Fruit fly (Drosophila melanogaster) whole organism, prepupa: ENCODE data around the gene CG43082.

Source experiments
- Blimp-1 ChIP-seq: fragments of 200-800 bp; sonication (Bioruptor generic); optimal IDR thresholded peaks from 3 replicates; lab custom pipeline; 2017; ENCODE audit warnings: missing biosample characterization, missing genetic modification characterization, mild to moderate bottlenecking, moderate library complexity, missing genetic modification reagents
- CG10669 ChIP-seq: fragments of 200-800 bp; sonication (Bioruptor generic); optimal IDR thresholded peaks from 3 replicates; lab custom pipeline; 2018; ENCODE audit warnings: missing biosample characterization, mild to moderate bottlenecking, missing genetic modification characterization, moderate library complexity
- CG11294 ChIP-seq: fragments of 200-800 bp; sonication (Bioruptor generic); IDR thresholded peaks from 2 replicates; pipeline ENCODE4 v1.3.6; 2022; ENCODE audit warnings: missing biosample characterization, missing genetic modification characterization
- CG11762 ChIP-seq: fragments of 200-800 bp; sonication (Bioruptor generic); optimal IDR thresholded peaks from 3 replicates; lab custom pipeline; 2016; ENCODE audit warnings: missing biosample characterization, missing genetic modification characterization; ENCODE audit not compliant: insufficient read depth
- CG11902 ChIP-seq: fragments of 200-800 bp; sonication (Bioruptor generic); optimal IDR thresholded peaks from 3 replicates; lab custom pipeline; 2016; ENCODE audit warnings: missing biosample characterization, missing genetic modification characterization
- CG15336 ChIP-seq: fragments of 200-800 bp; sonication (Bioruptor generic); IDR thresholded peaks from 2 replicates; pipeline ENCODE4 v1.3.6; 2022; ENCODE audit warnings: missing biosample characterization, missing genetic modification characterization
- CG1621 ChIP-seq: fragments of 200-800 bp; sonication (Bioruptor generic); optimal IDR thresholded peaks from 3 replicates; lab custom pipeline; 2018; ENCODE audit warnings: missing biosample characterization, mild to moderate bottlenecking, missing genetic modification characterization
- CG16779 ChIP-seq: fragments of 200-800 bp; sonication (Bioruptor generic); optimal IDR thresholded peaks from 3 replicates; lab custom pipeline; 2017; ENCODE audit warnings: missing biosample characterization, mild to moderate bottlenecking, missing genetic modification characterization
- CG3032 ChIP-seq: fragments of 200-800 bp; optimal IDR thresholded peaks from 2 replicates; lab custom pipeline; 2019; ENCODE audit warnings: missing biosample characterization, mild to moderate bottlenecking, missing genetic modification characterization, moderate library complexity
- CG31627 ChIP-seq: fragments of 200-800 bp; sonication (Bioruptor generic); optimal IDR thresholded peaks from 3 replicates; lab custom pipeline; 2016; ENCODE audit warnings: missing biosample characterization, missing genetic modification characterization
- CG32006 ChIP-seq: fragments of 200-800 bp; sonication (Bioruptor generic); optimal IDR thresholded peaks from 3 replicates; lab custom pipeline; 2017; ENCODE audit warnings: missing biosample characterization, mild to moderate bottlenecking, missing genetic modification characterization
- CG34406 ChIP-seq: fragments of 200-800 bp; sonication (Bioruptor generic); optimal IDR thresholded peaks from 3 replicates; lab custom pipeline; 2016; ENCODE audit warnings: missing biosample characterization, missing genetic modification characterization
- CG3919 ChIP-seq: fragments of 200-800 bp; sonication (Bioruptor generic); optimal IDR thresholded peaks from 3 replicates; lab custom pipeline; 2016; ENCODE audit warnings: missing biosample characterization, missing genetic modification characterization
- CG4318 ChIP-seq: fragments of 200-800 bp; sonication (Bioruptor generic); optimal IDR thresholded peaks from 3 replicates; lab custom pipeline; 2017; ENCODE audit warnings: missing biosample characterization, mild to moderate bottlenecking, missing genetic modification characterization
- CG6163 ChIP-seq: fragments of 200-800 bp; sonication (Bioruptor generic); IDR thresholded peaks from 3 replicates; pipeline ENCODE4 v1.3.6; 2022; ENCODE audit warnings: missing biosample characterization, missing genetic modification characterization
- CG6792 ChIP-seq: fragments of 200-800 bp; sonication (Bioruptor generic); optimal IDR thresholded peaks from 3 replicates; lab custom pipeline; 2016; ENCODE audit warnings: missing biosample characterization, missing genetic modification characterization
- CG6808 ChIP-seq: fragments of 200-800 bp; sonication (Bioruptor generic); optimal IDR thresholded peaks from 3 replicates; lab custom pipeline; 2017; ENCODE audit warnings: missing biosample characterization, missing genetic modification characterization, mild to moderate bottlenecking, moderate library complexity, missing genetic modification reagents
- CG6854 ChIP-seq: fragments of 200-800 bp; sonication (Bioruptor generic); optimal IDR thresholded peaks from 2 replicates; lab custom pipeline; 2017; ENCODE audit warnings: missing biosample characterization, mild to moderate bottlenecking, missing genetic modification characterization
- CG7368 ChIP-seq: fragments of 200-800 bp; sonication (Bioruptor generic); optimal IDR thresholded peaks from 3 replicates; lab custom pipeline; 2016; ENCODE audit warnings: missing biosample characterization, missing genetic modification characterization
- CG8119 ChIP-seq: fragments of 200-800 bp; sonication (Bioruptor generic); IDR thresholded peaks from 3 replicates; pipeline ENCODE4 v1.3.6; 2022; ENCODE audit warnings: missing biosample characterization, missing genetic modification characterization
- CG8632 ChIP-seq: fragments of 200-800 bp; sonication (Bioruptor generic); optimal IDR thresholded peaks from 3 replicates; lab custom pipeline; 2016; ENCODE audit warnings: missing biosample characterization, missing genetic modification characterization
- CG9139 ChIP-seq: fragments of 200-800 bp; sonication (Bioruptor generic); optimal IDR thresholded peaks from 3 replicates; lab custom pipeline; 2017; ENCODE audit warnings: missing biosample characterization, mild to moderate bottlenecking, missing genetic modification characterization
- Eip75B ChIP-seq: fragments of 200-800 bp; sonication (Bioruptor generic); optimal IDR thresholded peaks from 3 replicates; lab custom pipeline; 2016; ENCODE audit warnings: missing biosample characterization, missing genetic modification characterization
- Eip78C ChIP-seq: fragments of 200-800 bp; sonication (Bioruptor generic); peaks from one replicate; lab custom pipeline; 2016; ENCODE audit warnings: missing biosample characterization, missing genetic modification characterization
- Eip93F ChIP-seq: fragments of 200-800 bp; sonication (Bioruptor generic); optimal IDR thresholded peaks from 2 replicates; lab custom pipeline; 2016; ENCODE audit warnings: missing biosample characterization, mild to moderate bottlenecking, missing genetic modification characterization
- Ets21C ChIP-seq: fragments of 200-800 bp; sonication (Bioruptor generic); optimal IDR thresholded peaks from 3 replicates; lab custom pipeline; 2016; ENCODE audit warnings: missing biosample characterization, missing genetic modification characterization
- Ets96B ChIP-seq: fragments of 200-800 bp; optimal IDR thresholded peaks from 2 replicates; lab custom pipeline; 2019; ENCODE audit warnings: missing biosample characterization, mild to moderate bottlenecking, missing genetic modification characterization, moderate library complexity
- Gug ChIP-seq: fragments of 200-800 bp; sonication (Bioruptor generic); IDR thresholded peaks from 2 replicates; pipeline ENCODE4 v1.3.6; 2022; ENCODE audit warnings: missing biosample characterization, missing genetic modification characterization
- Hr38 ChIP-seq: sonication (Bioruptor generic); optimal IDR thresholded peaks from 2 replicates; lab custom pipeline; 2016; ENCODE audit warnings: missing biosample characterization, missing genetic modification characterization
- Hr39 ChIP-seq: fragments of 200-800 bp; sonication (Bioruptor generic); optimal IDR thresholded peaks from 2 replicates; lab custom pipeline; 2016; ENCODE audit warnings: missing biosample characterization, missing genetic modification characterization
- Hr4 ChIP-seq: fragments of 200-800 bp; sonication (Bioruptor generic); optimal IDR thresholded peaks from 3 replicates; lab custom pipeline; 2016; ENCODE audit warnings: missing biosample characterization, missing genetic modification characterization
- Lpt ChIP-seq: fragments of 200-800 bp; sonication (Bioruptor generic); optimal IDR thresholded peaks from 3 replicates; lab custom pipeline; 2016; ENCODE audit warnings: missing biosample characterization, missing genetic modification characterization
- Met ChIP-seq: fragments of 200-800 bp; sonication (Bioruptor generic); optimal IDR thresholded peaks from 3 replicates; lab custom pipeline; 2016; ENCODE audit warnings: missing biosample characterization, missing genetic modification characterization
- OdsH ChIP-seq: fragments of 200-800 bp; sonication (Bioruptor generic); optimal IDR thresholded peaks from 3 replicates; lab custom pipeline; 2016; ENCODE audit warnings: missing biosample characterization, missing genetic modification characterization
- Smox ChIP-seq: fragments of 200-800 bp; sonication (Bioruptor generic); optimal IDR thresholded peaks from 3 replicates; lab custom pipeline; 2016; ENCODE audit warnings: missing biosample characterization, missing genetic modification characterization
- Sox102F ChIP-seq: fragments of 200-800 bp; sonication (Bioruptor generic); optimal IDR thresholded peaks from 2 replicates; lab custom pipeline; 2016; ENCODE audit warnings: missing biosample characterization, mild to moderate bottlenecking, missing genetic modification characterization
- Sox14 ChIP-seq: fragments of 200-800 bp; sonication (Bioruptor generic); optimal IDR thresholded peaks from 3 replicates; lab custom pipeline; 2016; ENCODE audit warnings: missing biosample characterization, missing genetic modification characterization
- Sox15 ChIP-seq: fragments of 200-800 bp; sonication (Bioruptor generic); optimal IDR thresholded peaks from 3 replicates; lab custom pipeline; 2016; ENCODE audit warnings: missing biosample characterization, missing genetic modification characterization
- achi ChIP-seq: fragments of 200-800 bp; sonication (Bioruptor generic); optimal IDR thresholded peaks from 3 replicates; lab custom pipeline; 2016; ENCODE audit warnings: missing biosample characterization, missing genetic modification characterization
- acj6 ChIP-seq: fragments of 200-800 bp; sonication (Bioruptor generic); optimal IDR thresholded peaks from 3 replicates; lab custom pipeline; 2016; ENCODE audit warnings: missing biosample characterization, missing genetic modification characterization
- cyc ChIP-seq: fragments of 200-800 bp; sonication (Bioruptor generic); optimal IDR thresholded peaks from 3 replicates; lab custom pipeline; 2016; ENCODE audit warnings: missing biosample characterization, missing genetic modification characterization
- dac ChIP-seq: fragments of 200-800 bp; sonication (Bioruptor generic); optimal IDR thresholded peaks from 2 replicates; lab custom pipeline; 2017; ENCODE audit warnings: missing biosample characterization, mild to moderate bottlenecking, missing genetic modification characterization
- dsx ChIP-seq: fragments of 200-800 bp; optimal IDR thresholded peaks from 3 replicates; lab custom pipeline; 2019; ENCODE audit warnings: missing biosample characterization, mild to moderate bottlenecking, missing genetic modification characterization, moderate library complexity; ENCODE audit not compliant: poor library complexity, severe bottlenecking
- eg ChIP-seq: fragments of 200-800 bp; sonication (Bioruptor generic); IDR thresholded peaks from 3 replicates; pipeline ENCODE4 v1.3.6; 2022; ENCODE audit warnings: missing biosample characterization, missing genetic modification characterization
- esn ChIP-seq: fragments of 200-800 bp; sonication (Bioruptor generic); optimal IDR thresholded peaks from 2 replicates; lab custom pipeline; 2016; ENCODE audit warnings: missing biosample characterization, mild to moderate bottlenecking, missing genetic modification characterization, moderate library complexity
- fd85E ChIP-seq: fragments of 200-800 bp; sonication (Bioruptor generic); optimal IDR thresholded peaks from 3 replicates; lab custom pipeline; 2016; ENCODE audit warnings: missing biosample characterization, missing genetic modification characterization
- fkh ChIP-seq: fragments of 200-800 bp; sonication (Bioruptor generic); optimal IDR thresholded peaks from 3 replicates; lab custom pipeline; 2017; ENCODE audit warnings: missing biosample characterization, mild to moderate bottlenecking, missing genetic modification characterization, moderate library complexity
- lz ChIP-seq: fragments of 200-800 bp; sonication (Bioruptor generic); optimal IDR thresholded peaks from 3 replicates; lab custom pipeline; 2016; ENCODE audit warnings: missing biosample characterization, missing genetic modification characterization
- net ChIP-seq: fragments of 200-800 bp; sonication (Bioruptor generic); optimal IDR thresholded peaks from 3 replicates; lab custom pipeline; 2016; ENCODE audit warnings: missing biosample characterization, missing genetic modification characterization
- pdm3 ChIP-seq: fragments of 200-800 bp; sonication (Bioruptor generic); optimal IDR thresholded peaks from 3 replicates; lab custom pipeline; 2016; ENCODE audit warnings: missing biosample characterization, missing genetic modification characterization
- ss ChIP-seq, 2 experiments: fragments of 200-800 bp; sonication (Bioruptor generic); optimal IDR thresholded peaks; 2 replicates in 1 of 2; 3 replicates in 1 of 2; lab custom pipeline; 2017 to 2018; ENCODE audit warnings: mild to moderate bottlenecking in 2 of 2, missing biosample characterization in 2 of 2, missing genetic modification characterization in 2 of 2, moderate library complexity in 1 of 2
- topi ChIP-seq: fragments of 200-800 bp; sonication (Bioruptor generic); optimal IDR thresholded peaks from 3 replicates; lab custom pipeline; 2016; ENCODE audit warnings: missing biosample characterization, missing genetic modification characterization
- vri ChIP-seq: fragments of 200-800 bp; sonication (Bioruptor generic); optimal IDR thresholded peaks from 3 replicates; lab custom pipeline; 2016; ENCODE audit warnings: missing biosample characterization, mild to moderate bottlenecking, missing genetic modification characterization

CG43082 gene

dm6 chr3L:15708579-15708978 lies 46.9 kb downstream of the CG43082 start:
- TF ChIP-seq CG34406 (GFP tag; lab: Kevin White, UChicago) (no peak), fd85E (GFP tag; lab: Kevin White, UChicago) (no peak), Sox102F (GFP tag; lab: Kevin White, UChicago) (no peak), Ets96B (tag; lab: Kevin White, UChicago) (no peak), Smox (GFP tag; lab: Kevin White, UChicago) (no peak), CG10669 (GFP tag; lab: Kevin White, UChicago) (no peak), esn (GFP tag; lab: Kevin White, UChicago) (no peak), CG16779 (no peak), Hr39 (GFP tag; lab: Kevin White, UChicago) (no peak), CG7368 (GFP tag; lab: Kevin White, UChicago) (no peak), Lpt (GFP tag; lab: Kevin White, UChicago) (peak; percentile 37), CG11294 (GFP tag; lab: Robert Waterston, UW) (peak; percentile 57; the same call in 1 of the 2 replicates), topi (GFP tag; lab: Kevin White, UChicago) (no peak), CG6808 (GFP tag; lab: Kevin White, UChicago) (no peak), CG9139 (GFP tag; lab: Kevin White, UChicago) (no peak), Ets21C (GFP tag; lab: Kevin White, UChicago) (no peak), Eip75B (no peak), dac (GFP tag; lab: Kevin White, UChicago) (peak; percentile 31), CG4318 (peak; percentile 61), OdsH (GFP tag; lab: Kevin White, UChicago) (peak; percentile 49), CG6792 (no peak), CG3919 (GFP tag; lab: Kevin White, UChicago) (peak; percentile 16), achi (GFP tag; lab: Kevin White, UChicago) (peak; percentile 31), dsx (GFP tag; lab: Kevin White, UChicago) (no peak), CG6854 (GFP tag; lab: Kevin White, UChicago) (no peak), Blimp-1 (GFP tag; lab: Kevin White, UChicago) (no peak), Hr38 (no peak), vri (GFP tag; lab: Kevin White, UChicago) (no peak), CG1621 (tag; lab: Kevin White, UChicago) (no peak), ss (GFP tag; optimal IDR thresholded peaks at IDR 0.05; lab: Kevin White, UChicago) (no peak), CG8119 (GFP tag; lab: Robert Waterston, UW) (peak; percentile 64; the same call in 2 of the 3 replicates), cyc (GFP tag; lab: Kevin White, UChicago) (no peak), Eip78C (GFP tag; lab: Kevin White, UChicago) (peak; percentile 69), net (GFP tag; lab: Kevin White, UChicago) (peak; percentile 35), CG6163 (peak; percentile 54; the same call in 1 of the 3 replicates), pdm3 (GFP tag; lab: Kevin White, UChicago) (peak; percentile 30), eg (peak; percentile 79), CG3032 (no peak), CG32006 (GFP tag; lab: Kevin White, UChicago) (peak; percentile 85), Hr4 (GFP tag; lab: Kevin White, UChicago) (peak; percentile 60), lz (GFP tag; lab: Kevin White, UChicago) (no peak), Sox15 (GFP tag; lab: Kevin White, UChicago) (no peak), Eip93F (GFP tag; lab: Kevin White, UChicago) (no peak), Met (GFP tag; lab: Kevin White, UChicago) (no peak), CG15336 (GFP tag; lab: Robert Waterston, UW) (peak; percentile 72), CG31627 (no peak), acj6 (GFP tag; lab: Kevin White, UChicago) (no peak), Sox14 (GFP tag; lab: Kevin White, UChicago) (no peak), CG8632 (no peak), Gug (GFP tag; lab: Robert Waterston, UW) (peak; percentile 47), CG11762 (GFP tag; lab: Kevin White, UChicago) (no peak), fkh (no peak), CG11902 (GFP tag; lab: Kevin White, UChicago) (no peak)
